Worm (Caenorhabditis elegans): ENCODE measurements around the gene srh-182.

ce11 chrV:18491961-18492360, 18.6 kb upstream of the srh-182 start, which contains the start of gene slo-1:
- TF ChIP-seq ama-1 (optimal IDR thresholded peaks at IDR 0.05) (no peak), mab-5 (tag; optimal IDR thresholded peaks at IDR 0.05) (no peak), snpc-4 (tag; optimal IDR thresholded peaks at IDR 0.05) (no peak), fos-1 (tag; optimal IDR thresholded peaks at IDR 0.05) (no peak), ZK546.5 (tag; optimal IDR thresholded peaks at IDR 0.05) (no peak)
